Fruit fly (Drosophila melanogaster) whole organism, embryonic: ENCODE results near the gene Lip3.

Experiments
- Ada2b ChIP-seq: fragments of 200-800 bp; sonication (Bioruptor generic); IDR thresholded peaks from 2 replicates; pipeline ENCODE4 v1.3.6; 2022; ENCODE audit warnings: missing biosample characterization, missing genetic modification characterization
- Atf6 ChIP-seq: fragments of 200-800 bp; sonication (Bioruptor generic); IDR thresholded peaks from 2 replicates; pipeline ENCODE4 v1.3.6; 2022; ENCODE audit warnings: missing biosample characterization, missing genetic modification characterization
- CG10209 ChIP-seq: fragments of 200-800 bp; sonication (Bioruptor generic); optimal IDR thresholded peaks from 3 replicates; lab custom pipeline; 2017; ENCODE audit warnings: missing biosample characterization, mild to moderate bottlenecking, missing genetic modification characterization, missing genetic modification reagents
- CG11398 ChIP-seq: fragments of 200-800 bp; sonication (Bioruptor generic); optimal IDR thresholded peaks from 2 replicates; lab custom pipeline; 2016; ENCODE audit warnings: missing biosample characterization, missing genetic modification characterization
- CG17829 ChIP-seq: fragments of 200-800 bp; optimal IDR thresholded peaks from 2 replicates; lab custom pipeline; 2019; ENCODE audit warnings: missing biosample characterization, mild to moderate bottlenecking, missing genetic modification characterization, moderate library complexity
- CG18476 ChIP-seq: fragments of 200-800 bp; sonication (Bioruptor generic); optimal IDR thresholded peaks from 2 replicates; lab custom pipeline; 2016; ENCODE audit warnings: missing biosample characterization, mild to moderate bottlenecking, missing genetic modification characterization
- CG2129 ChIP-seq: fragments of 200-800 bp; sonication (Bioruptor generic); IDR thresholded peaks from 2 replicates; pipeline ENCODE4 v1.3.6; 2022; ENCODE audit warnings: missing biosample characterization, missing genetic modification characterization; ENCODE audit not compliant: partially characterized antibody
- CG2712 ChIP-seq: fragments of 200-800 bp; optimal IDR thresholded peaks from 3 replicates; lab custom pipeline; 2019; ENCODE audit warnings: missing biosample characterization, mild to moderate bottlenecking, missing genetic modification characterization, moderate library complexity
- CG30403 ChIP-seq: fragments of 200-800 bp; sonication (Bioruptor generic); optimal IDR thresholded peaks from 3 replicates; lab custom pipeline; 2016; ENCODE audit warnings: missing biosample characterization, missing genetic modification characterization
- CG31388 ChIP-seq: fragments of 200-800 bp; sonication (Bioruptor generic); optimal IDR thresholded peaks from 2 replicates; lab custom pipeline; 2016; ENCODE audit warnings: missing biosample characterization, missing genetic modification characterization
- CG3281 ChIP-seq: fragments of 200-800 bp; sonication (Bioruptor generic); optimal IDR thresholded peaks from 3 replicates; lab custom pipeline; 2017; ENCODE audit warnings: missing biosample characterization, mild to moderate bottlenecking, missing genetic modification characterization
- CG34376 ChIP-seq: fragments of 200-800 bp; sonication (Bioruptor generic); optimal IDR thresholded peaks from 2 replicates; lab custom pipeline; 2018; ENCODE audit warnings: missing biosample characterization, mild to moderate bottlenecking, missing genetic modification characterization
- CG4820 ChIP-seq: fragments of 200-800 bp; sonication (Bioruptor generic); optimal IDR thresholded peaks from 3 replicates; lab custom pipeline; 2016; ENCODE audit warnings: missing biosample characterization, missing genetic modification characterization
- CG5953 ChIP-seq: fragments of 200-800 bp; sonication (Bioruptor generic); IDR thresholded peaks from 2 replicates; pipeline ENCODE4 v1.3.6; 2022; ENCODE audit warnings: missing biosample characterization, missing genetic modification characterization
- CG6689 ChIP-seq: fragments of 200-800 bp; sonication (Bioruptor generic); IDR thresholded peaks from 2 replicates; pipeline ENCODE4 v1.3.6; 2022; ENCODE audit warnings: missing biosample characterization, missing genetic modification characterization
- CG7271 ChIP-seq: fragments of 200-800 bp; sonication (Bioruptor generic); optimal IDR thresholded peaks from 2 replicates; lab custom pipeline; 2018; ENCODE audit warnings: missing biosample characterization, mild to moderate bottlenecking, missing genetic modification characterization, moderate library complexity
- CG7839 ChIP-seq: fragments of 200-800 bp; sonication (Bioruptor generic); optimal IDR thresholded peaks from 3 replicates; lab custom pipeline; 2018; ENCODE audit warnings: missing biosample characterization, mild to moderate bottlenecking, missing genetic modification characterization, moderate library complexity
- CG9609 ChIP-seq: fragments of 200-800 bp; sonication (Bioruptor generic); optimal IDR thresholded peaks from 3 replicates; lab custom pipeline; 2016; ENCODE audit warnings: missing biosample characterization, missing genetic modification characterization
- CG9727 ChIP-seq: fragments of 200-800 bp; sonication (Bioruptor generic); optimal IDR thresholded peaks from 3 replicates; lab custom pipeline; 2017; ENCODE audit warnings: missing biosample characterization, mild to moderate bottlenecking, missing genetic modification characterization
- Camta ChIP-seq: fragments of 200-800 bp; sonication (Bioruptor generic); optimal IDR thresholded peaks from 2 replicates; lab custom pipeline; 2016; ENCODE audit warnings: missing biosample characterization, missing genetic modification characterization
- Dek ChIP-seq: fragments of 200-800 bp; sonication (Bioruptor generic); optimal IDR thresholded peaks from 3 replicates; lab custom pipeline; 2019; ENCODE audit warnings: missing biosample characterization, mild to moderate bottlenecking, missing genetic modification characterization, moderate library complexity
- Doc2 ChIP-seq: fragments of 200-800 bp; sonication (Bioruptor generic); IDR thresholded peaks from 2 replicates; pipeline ENCODE4 v1.3.6; 2022; ENCODE audit warnings: missing biosample characterization, missing genetic modification characterization
- Dref ChIP-seq: fragments of 200-800 bp; sonication (Bioruptor generic); IDR thresholded peaks from 2 replicates; pipeline ENCODE4 v1.3.6; 2022; ENCODE audit warnings: missing biosample characterization, missing genetic modification characterization
- Ets97D ChIP-seq: fragments of 200-800 bp; sonication (Bioruptor generic); optimal IDR thresholded peaks from 3 replicates; lab custom pipeline; 2016; ENCODE audit warnings: missing biosample characterization, missing genetic modification characterization
- Fer1 ChIP-seq: fragments of 200-800 bp; sonication (Bioruptor generic); optimal IDR thresholded peaks from 2 replicates; lab custom pipeline; 2017; ENCODE audit warnings: missing biosample characterization, mild to moderate bottlenecking, missing genetic modification characterization
- Fer3 ChIP-seq: fragments of 200-800 bp; sonication (Bioruptor generic); optimal IDR thresholded peaks from 2 replicates; lab custom pipeline; 2018; ENCODE audit warnings: missing biosample characterization, mild to moderate bottlenecking, missing genetic modification characterization, moderate library complexity
- Gsc ChIP-seq: fragments of 200-800 bp; sonication (Bioruptor generic); IDR thresholded peaks from 2 replicates; pipeline ENCODE4 v1.3.6; 2022; ENCODE audit warnings: missing biosample characterization, missing genetic modification characterization
- HmgZ ChIP-seq: fragments of 200-800 bp; sonication (Bioruptor generic); optimal IDR thresholded peaks from 2 replicates; lab custom pipeline; 2018; ENCODE audit warnings: missing biosample characterization, mild to moderate bottlenecking, missing genetic modification characterization
- Hsf ChIP-seq: fragments of 200-800 bp; sonication (Bioruptor generic); optimal IDR thresholded peaks from 3 replicates; lab custom pipeline; 2016; ENCODE audit warnings: missing biosample characterization, missing genetic modification characterization
- Mad ChIP-seq: fragments of 200-800 bp; sonication (Bioruptor generic); optimal IDR thresholded peaks from 2 replicates; lab custom pipeline; 2016; ENCODE audit warnings: missing biosample characterization, missing genetic modification characterization
- Myb ChIP-seq: fragments of 200-800 bp; sonication (Bioruptor generic); optimal IDR thresholded peaks from 2 replicates; lab custom pipeline; 2016; ENCODE audit warnings: missing biosample characterization, missing genetic modification characterization
- Pdp1 ChIP-seq, 2 experiments: fragments of 200-800 bp; sonication (Bioruptor generic); optimal IDR thresholded peaks; 3 replicates each; lab custom pipeline; 2016; ENCODE audit warnings: missing biosample characterization in 2 of 2, missing genetic modification characterization in 2 of 2, mild to moderate bottlenecking in 1 of 2, moderate library complexity in 1 of 2
- Taf1 ChIP-seq: fragments of 200-800 bp; sonication (Bioruptor generic); IDR thresholded peaks from 2 replicates; pipeline ENCODE4 v1.3.6; 2022; ENCODE audit warnings: missing biosample characterization, missing genetic modification characterization
- amos ChIP-seq: fragments of 200-800 bp; sonication (Bioruptor generic); IDR thresholded peaks from 2 replicates; pipeline ENCODE4 v1.3.6; 2022; ENCODE audit warnings: missing biosample characterization, missing genetic modification characterization; ENCODE audit not compliant: partially characterized antibody
- croc ChIP-seq: fragments of 200-800 bp; sonication (Bioruptor generic); conservative IDR thresholded peaks from 3 replicates; pipeline ENCODE4 v1.3.6; 2022; ENCODE audit warnings: missing biosample characterization, missing genetic modification characterization
- dimm ChIP-seq: fragments of 200-800 bp; sonication (Bioruptor generic); IDR thresholded peaks from 2 replicates; pipeline ENCODE4 v1.3.6; 2022; ENCODE audit warnings: missing biosample characterization, missing genetic modification characterization
- exex ChIP-seq: fragments of 200-800 bp; sonication (Bioruptor generic); optimal IDR thresholded peaks from 4 replicates; lab custom pipeline; 2018; ENCODE audit warnings: missing biosample characterization, mild to moderate bottlenecking, missing genetic modification characterization, moderate library complexity
- eyg ChIP-seq: fragments of 200-800 bp; sonication (Bioruptor generic); optimal IDR thresholded peaks from 3 replicates; lab custom pipeline; 2016; ENCODE audit warnings: missing biosample characterization, missing genetic modification characterization
- fd96Cb ChIP-seq: fragments of 200-800 bp; sonication (Bioruptor generic); optimal IDR thresholded peaks from 2 replicates; lab custom pipeline; 2018; ENCODE audit warnings: missing biosample characterization, mild to moderate bottlenecking, missing genetic modification characterization, moderate library complexity
- gcm ChIP-seq: fragments of 200-800 bp; sonication (Bioruptor generic); optimal IDR thresholded peaks from 2 replicates; lab custom pipeline; 2019; ENCODE audit warnings: missing biosample characterization, mild to moderate bottlenecking, missing genetic modification characterization, moderate library complexity
- gcm2 ChIP-seq: fragments of 200-800 bp; sonication (Bioruptor generic); optimal IDR thresholded peaks from 2 replicates; lab custom pipeline; 2016; ENCODE audit warnings: missing biosample characterization, missing genetic modification characterization
- knrl ChIP-seq: fragments of 200-800 bp; sonication (Bioruptor generic); IDR thresholded peaks from 3 replicates; pipeline ENCODE4 v1.3.6; 2022; ENCODE audit warnings: missing biosample characterization, missing genetic modification characterization; ENCODE audit not compliant: partially characterized antibody
- nerfin-1 ChIP-seq: fragments of 200-800 bp; sonication (Bioruptor generic); optimal IDR thresholded peaks from 3 replicates; lab custom pipeline; 2019; ENCODE audit warnings: missing biosample characterization, mild to moderate bottlenecking, missing genetic modification characterization, moderate library complexity
- pb ChIP-seq: fragments of 200-800 bp; sonication (Bioruptor generic); optimal IDR thresholded peaks from 3 replicates; lab custom pipeline; 2016; ENCODE audit warnings: missing biosample characterization, missing genetic modification characterization
- pfk ChIP-seq: fragments of 200-800 bp; sonication (Bioruptor generic); optimal IDR thresholded peaks from 2 replicates; lab custom pipeline; 2018; ENCODE audit warnings: missing biosample characterization, mild to moderate bottlenecking, missing genetic modification characterization, moderate library complexity
- run ChIP-seq: fragments of 200-800 bp; sonication (Bioruptor generic); optimal IDR thresholded peaks from 3 replicates; lab custom pipeline; 2018; ENCODE audit warnings: missing biosample characterization, mild to moderate bottlenecking, missing genetic modification characterization
- sna ChIP-seq: fragments of 200-800 bp; sonication (Bioruptor generic); IDR thresholded peaks from 2 replicates; pipeline ENCODE4 v1.3.6; 2022; ENCODE audit warnings: missing biosample characterization, missing genetic modification characterization; ENCODE audit not compliant: partially characterized antibody

The Lip3 gene

dm6 chr3R:13364175-13365174 is 7.2 kb downstream of the Lip3 start, which contains the start of gene Dic1 (continued):
- peak; percentile 71 for TF ChIP-seq eyg (GFP tag; lab: Kevin White, UChicago)
- no peak for TF ChIP-seq knrl (GFP tag; lab: Robert Waterston, UW)
- TF ChIP-seq CG31388 (GFP tag; lab: Kevin White, UChicago) = peak; percentile 85
- TF ChIP-seq Camta (GFP tag; lab: Kevin White, UChicago) = peak; percentile 95
- TF ChIP-seq CG4820 (GFP tag; lab: Kevin White, UChicago) = peak; percentile 97
- peak; percentile 97 for TF ChIP-seq Fer3
- TF ChIP-seq CG10209 (GFP tag; lab: Kevin White, UChicago) = peak; percentile 97
- peak; percentile 95 for TF ChIP-seq CG18476 (GFP tag; lab: Kevin White, UChicago)
- peak; percentile 79 for TF ChIP-seq croc (GFP tag; lab: Robert Waterston, UW)
- peak; percentile 96 for TF ChIP-seq CG2712
- TF ChIP-seq sna = 0 out of 2 replicates have a peak, but pooled peaks have one; percentile 36
- peak; percentile 57 for TF ChIP-seq dimm (GFP tag; lab: Robert Waterston, UW)
- TF ChIP-seq CG17829 = peak; percentile 94
- peak; percentile 76 for TF ChIP-seq Myb
- TF ChIP-seq Doc2 (GFP tag; lab: Robert Waterston, UW) = 0 out of 2 replicates have a peak, but pooled peaks have one; percentile 37
- peak; percentile 93 for TF ChIP-seq run (tag; lab: Kevin White, UChicago)
- peak; percentile 98 for TF ChIP-seq Fer1 (GFP tag; lab: Kevin White, UChicago)
- peak; percentile 29 for TF ChIP-seq pfk (GFP tag; lab: Kevin White, UChicago)
- TF ChIP-seq gcm2 (GFP tag; lab: Kevin White, UChicago) = peak; percentile 88
- peak; percentile 91 for TF ChIP-seq CG34376 (GFP tag; lab: Kevin White, UChicago)
- peak; percentile 99 for TF ChIP-seq CG3281
- peak; percentile 96 for TF ChIP-seq Dek (tag; lab: Kevin White, UChicago)
- TF ChIP-seq CG5953 (GFP tag; lab: Robert Waterston, UW) = peak; percentile 74
- peak; percentile 76 for TF ChIP-seq Taf1 (GFP tag; lab: Robert Waterston, UW)
- TF ChIP-seq Atf6 = peak; percentile 95
- peak; percentile 84 for TF ChIP-seq exex
- peak; percentile 80 for TF ChIP-seq pb (GFP tag; lab: Kevin White, UChicago)
- peak; percentile 99 for TF ChIP-seq CG9727
- peak; percentile 83 to 93 for TF ChIP-seq Pdp1 (GFP tag; optimal IDR thresholded peaks at IDR 0.05; lab: Kevin White, UChicago)
- no peak; the same call in 1 of the 2 replicates for TF ChIP-seq amos
- TF ChIP-seq CG7839 (tag; lab: Kevin White, UChicago) = peak; percentile 98
- TF ChIP-seq gcm (GFP tag; lab: Kevin White, UChicago) = peak; percentile 95
- peak; percentile 91 for TF ChIP-seq Mad (GFP tag; lab: Kevin White, UChicago)
- peak; percentile 74; the same call in 1 of the 2 replicates for TF ChIP-seq Gsc (GFP tag; lab: Robert Waterston, UW)
- no peak for TF ChIP-seq CG2129 (GFP tag; lab: Robert Waterston, UW)
- TF ChIP-seq Dref (GFP tag; lab: Robert Waterston, UW) = no peak
- peak; percentile 98 for TF ChIP-seq fd96Cb (tag; lab: Kevin White, UChicago)
- peak; percentile 98 for TF ChIP-seq CG30403 (GFP tag; lab: Kevin White, UChicago)
- peak; percentile 84 for TF ChIP-seq CG7271 (tag; lab: Kevin White, UChicago)
- TF ChIP-seq CG9609 (GFP tag; lab: Kevin White, UChicago) = peak; percentile 89
- TF ChIP-seq nerfin-1 (tag; lab: Kevin White, UChicago) = peak; percentile 97
- TF ChIP-seq Ets97D (GFP tag; lab: Kevin White, UChicago) = peak; percentile 65
- peak; percentile 88 for TF ChIP-seq HmgZ (tag; lab: Kevin White, UChicago)
- peak; percentile 96 for TF ChIP-seq Hsf (GFP tag; lab: Kevin White, UChicago)
- TF ChIP-seq Ada2b (GFP tag; lab: Robert Waterston, UW) = peak; percentile 86
- TF ChIP-seq CG6689 = peak; percentile 92
- TF ChIP-seq CG11398 (GFP tag; lab: Kevin White, UChicago) = peak; percentile 78
